Worm (Caenorhabditis elegans) whole organism, L3 larva: ENCODE data around the gene K09E9.7.

Experiments used
- R02D3.7 ChIP-seq: fragments of 150-350 bp; optimal IDR thresholded peaks from 2 replicates; lab custom pipeline; 2014; ENCODE audit warnings: missing biosample characterization, missing genetic modification characterization
- ZK546.5 ChIP-seq: sonication (generic microtip); optimal IDR thresholded peaks from 2 replicates; lab custom pipeline; 2017; ENCODE audit warnings: missing biosample characterization, missing genetic modification characterization
- aly-2 ChIP-seq: fragments of 150-350 bp; optimal IDR thresholded peaks from 2 replicates; lab custom pipeline; 2014; ENCODE audit warnings: missing biosample characterization, missing genetic modification characterization
- ama-1 ChIP-seq: fragments of 150-350 bp; optimal IDR thresholded peaks from 2 replicates; lab custom pipeline; 2018
- ceh-16 ChIP-seq: sonication (generic microtip); optimal IDR thresholded peaks from 2 replicates; lab custom pipeline; 2017; ENCODE audit warnings: missing biosample characterization, missing genetic modification characterization
- ceh-82 ChIP-seq: fragments of 150-350 bp; optimal IDR thresholded peaks from 2 replicates; lab custom pipeline; 2014; ENCODE audit warnings: missing biosample characterization, missing genetic modification characterization
- ceh-9 ChIP-seq: sonication (generic microtip); optimal IDR thresholded peaks from 2 replicates; lab custom pipeline; 2018; ENCODE audit warnings: missing biosample characterization, missing genetic modification characterization
- daf-12 ChIP-seq: fragments of 150-350 bp; optimal IDR thresholded peaks from 2 replicates; lab custom pipeline; 2014; ENCODE audit warnings: missing biosample characterization, missing genetic modification reagents, missing genetic modification characterization
- egl-5 ChIP-seq: fragments of 150-350 bp; optimal IDR thresholded peaks from 2 replicates; lab custom pipeline; 2017; ENCODE audit warnings: missing biosample characterization, missing genetic modification reagents, missing genetic modification characterization, inconsistent platforms
- elt-1 ChIP-seq: fragments of 150-350 bp; optimal IDR thresholded peaks from 2 replicates; lab custom pipeline; 2014; ENCODE audit warnings: missing biosample characterization, missing genetic modification characterization
- elt-2 ChIP-seq: sonication (generic microtip); optimal IDR thresholded peaks from 2 replicates; lab custom pipeline; 2016; ENCODE audit warnings: missing genetic modification reagents, mild to moderate bottlenecking, missing genetic modification characterization, missing compliant biosample characterization
- elt-3 ChIP-seq, 3 experiments: fragments of 150-350 bp in 1 of 3; sonication (generic microtip) in 2 of 3; optimal IDR thresholded peaks; 2 replicates in 2 of 3; 4 replicates in 1 of 3; lab custom pipeline; 2014 to 2017; ENCODE audit warnings: missing biosample characterization in 3 of 3, missing genetic modification characterization in 3 of 3
- eor-1 ChIP-seq, 2 experiments: fragments of 150-350 bp; optimal IDR thresholded peaks; 2 replicates each; lab custom pipeline; 2014 to 2018; ENCODE audit warnings: missing biosample characterization in 2 of 2, missing genetic modification characterization in 2 of 2
- fkh-10 ChIP-seq: sonication (generic microtip); optimal IDR thresholded peaks from 2 replicates; lab custom pipeline; 2017; ENCODE audit warnings: missing biosample characterization, missing genetic modification reagents, missing genetic modification characterization
- fkh-2 ChIP-seq: fragments of 150-350 bp; optimal IDR thresholded peaks from 2 replicates; lab custom pipeline; 2014; ENCODE audit warnings: missing biosample characterization, missing genetic modification reagents, missing genetic modification characterization
- fos-1 ChIP-seq: fragments of 150-350 bp; optimal IDR thresholded peaks from 2 replicates; lab custom pipeline; 2014; ENCODE audit warnings: missing biosample characterization, missing genetic modification characterization
- hmg-11 ChIP-seq: sonication (generic microtip); optimal IDR thresholded peaks from 2 replicates; lab custom pipeline; 2016; ENCODE audit warnings: missing genetic modification characterization, missing compliant biosample characterization
- jun-1 ChIP-seq: fragments of 150-350 bp; optimal IDR thresholded peaks from 2 replicates; lab custom pipeline; 2014; ENCODE audit warnings: missing biosample characterization, missing genetic modification reagents, missing genetic modification characterization
- lin-15B ChIP-seq: fragments of 150-350 bp; optimal IDR thresholded peaks from 2 replicates; lab custom pipeline; 2014; ENCODE audit warnings: missing biosample characterization, missing genetic modification characterization
- lin-39 ChIP-seq: fragments of 150-350 bp; optimal IDR thresholded peaks from 2 replicates; lab custom pipeline; 2018; ENCODE audit warnings: missing biosample characterization, missing genetic modification reagents, missing genetic modification characterization
- lsy-12 ChIP-seq: sonication (generic microtip); optimal IDR thresholded peaks from 2 replicates; lab custom pipeline; 2016; ENCODE audit warnings: mild to moderate bottlenecking, missing genetic modification characterization, missing compliant biosample characterization
- mml-1 ChIP-seq: fragments of 150-350 bp; sonication (generic microtip); optimal IDR thresholded peaks from 3 replicates; lab custom pipeline; 2014; ENCODE audit warnings: missing biosample characterization, missing genetic modification characterization
- nfya-1 ChIP-seq: sonication (generic microtip); optimal IDR thresholded peaks from 2 replicates; lab custom pipeline; 2017; ENCODE audit warnings: missing genetic modification characterization, mild to moderate bottlenecking, missing compliant biosample characterization, antibody characterized with exemption, moderate library complexity; ENCODE audit not compliant: insufficient read depth
- nhr-11 ChIP-seq: fragments of 150-350 bp; optimal IDR thresholded peaks from 2 replicates; lab custom pipeline; 2014; ENCODE audit warnings: missing biosample characterization, missing genetic modification characterization
- nhr-12 ChIP-seq: fragments of 150-350 bp; optimal IDR thresholded peaks from 2 replicates; lab custom pipeline; 2014; ENCODE audit warnings: missing biosample characterization, missing genetic modification characterization
- nhr-23 ChIP-seq: fragments of 150-350 bp; optimal IDR thresholded peaks from 2 replicates; lab custom pipeline; 2014; ENCODE audit warnings: missing biosample characterization, missing genetic modification reagents, missing genetic modification characterization
- nhr-237 ChIP-seq: fragments of 150-350 bp; optimal IDR thresholded peaks from 2 replicates; lab custom pipeline; 2014; ENCODE audit warnings: missing biosample characterization, missing genetic modification characterization
- nhr-25 ChIP-seq: sonication (generic microtip); optimal IDR thresholded peaks from 2 replicates; lab custom pipeline; 2017; ENCODE audit warnings: missing biosample characterization, missing genetic modification characterization
- nhr-28 ChIP-seq: fragments of 150-350 bp; optimal IDR thresholded peaks from 2 replicates; lab custom pipeline; 2014; ENCODE audit warnings: missing biosample characterization, missing genetic modification characterization
- nhr-43 ChIP-seq: sonication (generic microtip); optimal IDR thresholded peaks from 2 replicates; lab custom pipeline; 2016; ENCODE audit warnings: mild to moderate bottlenecking, missing genetic modification characterization, missing compliant biosample characterization; ENCODE audit not compliant: poor library complexity, severe bottlenecking
- nhr-67 ChIP-seq: fragments of 150-350 bp; optimal IDR thresholded peaks from 2 replicates; lab custom pipeline; 2014; ENCODE audit warnings: missing biosample characterization, missing genetic modification characterization
- nhr-76 ChIP-seq: fragments of 150-350 bp; sonication (generic microtip); optimal IDR thresholded peaks from 5 replicates; lab custom pipeline; 2014; ENCODE audit warnings: missing biosample characterization, missing genetic modification characterization
- nhr-77 ChIP-seq: fragments of 150-350 bp; optimal IDR thresholded peaks from 2 replicates; lab custom pipeline; 2014; ENCODE audit warnings: missing biosample characterization, missing genetic modification characterization
- pha-4 ChIP-seq: fragments of 150-350 bp; optimal IDR thresholded peaks from 2 replicates; lab custom pipeline; 2014; ENCODE audit warnings: missing biosample characterization, missing genetic modification reagents, missing genetic modification characterization
- pqm-1 ChIP-seq: fragments of 150-350 bp; optimal IDR thresholded peaks from 2 replicates; lab custom pipeline; 2017; ENCODE audit warnings: missing biosample characterization, missing genetic modification characterization, inconsistent platforms
- sea-2 ChIP-seq: fragments of 150-350 bp; sonication (generic microtip); optimal IDR thresholded peaks from 4 replicates; lab custom pipeline; 2014; ENCODE audit warnings: missing biosample characterization, missing genetic modification reagents, missing genetic modification characterization
- skn-1 ChIP-seq: fragments of 150-350 bp; optimal IDR thresholded peaks from 2 replicates; lab custom pipeline; 2014; ENCODE audit warnings: missing biosample characterization, missing genetic modification characterization
- snpc-4 ChIP-seq: fragments of 150-350 bp; optimal IDR thresholded peaks from 2 replicates; lab custom pipeline; 2014; ENCODE audit warnings: missing biosample characterization, missing genetic modification characterization
- tbx-2 ChIP-seq: sonication (generic microtip); optimal IDR thresholded peaks from 2 replicates; lab custom pipeline; 2016; ENCODE audit warnings: mild to moderate bottlenecking, missing genetic modification characterization, missing compliant biosample characterization
- unc-39 ChIP-seq: sonication (generic microtip); optimal IDR thresholded peaks from 4 replicates; lab custom pipeline; 2017; ENCODE audit warnings: missing biosample characterization, missing genetic modification characterization
- unc-62 ChIP-seq: fragments of 150-350 bp; sonication (generic microtip); optimal IDR thresholded peaks from 4 replicates; lab custom pipeline; 2014; ENCODE audit warnings: missing biosample characterization, missing genetic modification reagents, missing genetic modification characterization
- zag-1 ChIP-seq: fragments of 150-350 bp; optimal IDR thresholded peaks from 2 replicates; lab custom pipeline; 2014; ENCODE audit warnings: missing biosample characterization, missing genetic modification characterization
- ztf-4 ChIP-seq: fragments of 150-350 bp; optimal IDR thresholded peaks from 2 replicates; lab custom pipeline; 2014; ENCODE audit warnings: missing biosample characterization, missing genetic modification characterization

K09E9.7 gene

ce11 chrX:15597077-15597476, 43.6 kb upstream of the K09E9.7 start, which contains the start of gene K09A9.8:
Gene K09A9.8, minus strand, starts transcription at chrX:15597177.
- TF ChIP-seq nhr-28 (tag; lab: Kevin White, UChicago) (no peak), ceh-16 (no peak), fkh-2 (no peak), nhr-43 (no peak), unc-62 (GFP tag; lab: Kevin White, UChicago) (no peak), nhr-12 (no peak), jun-1 (tag; lab: Kevin White, UChicago) (no peak), zag-1 (tag; lab: Kevin White, UChicago) (no peak), nhr-11 (no peak), mml-1 (tag; lab: Kevin White, UChicago) (no peak), skn-1 (tag; lab: Kevin White, UChicago) (no peak), lin-39 (tag; lab: Kevin White, UChicago) (no peak)
- TF ChIP-seq, all 47 proteins: peak for 0

- peak; percentile 18 for TF ChIP-seq pha-4 (tag; lab: Kevin White, UChicago)
- TF ChIP-seq elt-2 (tag; lab: Kevin White, UChicago) = peak; percentile 76
- TF ChIP-seq R02D3.7 = no peak
- peak; percentile 45 for TF ChIP-seq pqm-1 (tag; lab: Kevin White, UChicago)
These were observed 41.9 kb upstream of the K09E9.7 start for ce11 chrX:15598661-15599384.

- TF ChIP-seq aly-2 (tag; lab: Kevin White, UChicago) (no peak), elt-1 (tag; lab: Kevin White, UChicago) (no peak), ztf-4 (no peak), hmg-11 (tag; lab: Kevin White, UChicago) (no peak), sea-2 (GFP tag; lab: Kevin White, UChicago) (no peak), skn-1 (tag; lab: Kevin White, UChicago) (no peak), lin-15B (tag; lab: Kevin White, UChicago) (no peak), ZK546.5 (tag; lab: Kevin White, UChicago) (no peak), elt-2 (tag; lab: Kevin White, UChicago) (no peak), nfya-1 (tag; lab: Kevin White, UChicago) (no peak), nhr-23 (tag; lab: Kevin White, UChicago) (no peak)
These were observed 40.8 kb upstream of the K09E9.7 start for ce11 chrX:15599925-15600324.

DNA sequence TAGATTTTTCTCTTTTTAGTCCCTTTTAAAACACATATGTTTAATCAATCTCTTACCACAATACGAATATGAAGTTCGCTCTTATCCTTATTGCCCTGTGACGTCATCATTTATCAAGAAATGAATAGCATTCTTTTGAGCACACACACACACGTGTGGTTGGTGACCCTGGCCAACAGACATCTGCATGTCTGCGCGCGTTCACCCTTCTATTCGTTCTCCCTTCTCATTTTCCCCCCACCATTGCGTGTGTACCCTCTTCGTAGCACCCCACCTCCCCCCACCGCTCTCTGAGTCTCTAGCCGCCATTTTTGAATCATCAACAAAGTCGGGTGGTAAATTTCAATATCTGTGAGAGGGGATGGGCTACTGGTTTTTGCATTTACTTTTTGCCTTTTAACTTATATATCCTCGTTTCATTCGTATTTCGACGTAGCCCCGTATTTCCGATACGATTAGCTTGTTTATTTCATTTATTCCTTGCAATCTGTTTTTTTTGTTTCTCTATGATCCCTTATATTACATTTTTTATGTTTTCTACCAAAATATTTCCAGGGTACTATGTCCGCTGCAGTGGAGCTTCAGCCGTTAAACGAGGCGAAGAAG, 40.1 kb upstream of the K09E9.7 start, which contains the start of gene ent-2:
TSS of gene ent-2 (plus strand) at position 556 of the 606 bp plus-strand sequence.
- TF ChIP-seq zag-1 (tag; lab: Kevin White, UChicago) (no peak), fkh-2 (no peak), mml-1 (tag; lab: Kevin White, UChicago) (no peak), elt-3 (tag; optimal IDR thresholded peaks at IDR 0.05; lab: Kevin White, UChicago) (no peak), pha-4 (tag; lab: Kevin White, UChicago) (no peak), nhr-28 (tag; lab: Kevin White, UChicago) (no peak), hmg-11 (tag; lab: Kevin White, UChicago) (peak; percentile 80), pqm-1 (tag; lab: Kevin White, UChicago) (no peak), ceh-82 (tag; lab: Kevin White, UChicago) (no peak), fkh-10 (GFP tag; lab: Kevin White, UChicago) (peak; percentile 20), daf-12 (no peak), ceh-16 (no peak), nhr-67 (tag; lab: Kevin White, UChicago) (no peak), nfya-1 (tag; lab: Kevin White, UChicago) (peak; percentile 64), snpc-4 (tag; lab: Kevin White, UChicago) (no peak), aly-2 (tag; lab: Kevin White, UChicago) (no peak), nhr-43 (no peak), lsy-12 (tag; lab: Kevin White, UChicago) (no peak), eor-1 (tag; optimal IDR thresholded peaks at IDR 0.05; lab: Kevin White, UChicago) (no peak), elt-2 (tag; lab: Kevin White, UChicago) (no peak), elt-1 (tag; lab: Kevin White, UChicago) (no peak), unc-39 (tag; lab: Kevin White, UChicago) (no peak), ztf-4 (no peak), nhr-237 (tag; lab: Kevin White, UChicago) (no peak), nhr-76 (tag; lab: Kevin White, UChicago) (no peak), skn-1 (tag; lab: Kevin White, UChicago) (peak; percentile 32), nhr-12 (no peak), fos-1 (tag; lab: Kevin White, UChicago) (no peak), ceh-9 (no peak), nhr-25 (tag; lab: Kevin White, UChicago) (no peak), tbx-2 (tag; lab: Kevin White, UChicago) (no peak), nhr-77 (tag; lab: Kevin White, UChicago) (no peak), ZK546.5 (tag; lab: Kevin White, UChicago) (no peak), ama-1 (lab: Kevin White, UChicago) (no peak), R02D3.7 (no peak), unc-62 (GFP tag; lab: Kevin White, UChicago) (no peak), egl-5 (tag; lab: Kevin White, UChicago) (no peak), jun-1 (tag; lab: Kevin White, UChicago) (no peak), nhr-23 (tag; lab: Kevin White, UChicago) (no peak)
